Worm (Caenorhabditis elegans) whole organism, L4 larva: Measurements from ENCODE around the gene Y53G8AR.9.

Experiments
- F10B5.3 ChIP-seq: sonication (generic microtip); optimal IDR thresholded peaks from 2 replicates; lab custom pipeline; 2016; ENCODE audit warnings: mild to moderate bottlenecking, missing genetic modification characterization, missing compliant biosample characterization
- F37D6.2 ChIP-seq: sonication (generic microtip); optimal IDR thresholded peaks from 2 replicates; lab custom pipeline; 2016; ENCODE audit warnings: mild to moderate bottlenecking, missing genetic modification characterization, missing compliant biosample characterization
- F49E8.2 ChIP-seq: sonication (generic microtip); optimal IDR thresholded peaks from 2 replicates; lab custom pipeline; 2016; ENCODE audit warnings: missing compliant biosample characterization, mild to moderate bottlenecking, missing genetic modification characterization, borderline replicate concordance
- T20F7.1 ChIP-seq: fragments of 200-800 bp; sonication (Bioruptor generic); optimal IDR thresholded peaks from 2 replicates; lab custom pipeline; 2018; ENCODE audit warnings: mild to moderate bottlenecking, missing genetic modification characterization, missing compliant biosample characterization
- T26A8.4 ChIP-seq: fragments of 200-800 bp; sonication (Bioruptor generic); IDR thresholded peaks from 2 replicates; pipeline ENCODE4 v1.3.6; 2022; ENCODE audit warnings: missing genetic modification characterization, missing compliant biosample characterization
- Y105C5A.15 ChIP-seq: fragments of 200-800 bp; sonication (Bioruptor generic); IDR thresholded peaks from 2 replicates; pipeline ENCODE4 v1.3.6; 2022; ENCODE audit warnings: missing genetic modification characterization, missing compliant biosample characterization
- Y48G9A.11 ChIP-seq: fragments of 200-800 bp; sonication (Bioruptor generic); IDR thresholded peaks from 2 replicates; pipeline ENCODE4 v1.3.6; 2022; ENCODE audit warnings: missing genetic modification reagents, missing genetic modification characterization, missing compliant biosample characterization
- Y5F2A.4 ChIP-seq: fragments of 200-800 bp; sonication (Bioruptor generic); optimal IDR thresholded peaks from 2 replicates; lab custom pipeline; 2018; ENCODE audit warnings: mild to moderate bottlenecking, missing genetic modification characterization, missing compliant biosample characterization
- ZK546.5 ChIP-seq, 2 experiments: sonication (generic microtip); optimal IDR thresholded peaks; 2 replicates each; lab custom pipeline; 2017; ENCODE audit warnings: missing biosample characterization in 2 of 2, missing genetic modification characterization in 2 of 2
- aha-1 ChIP-seq: fragments of 150-350 bp; peaks from one replicate; lab custom pipeline; 2014; ENCODE audit warnings: missing biosample characterization, missing genetic modification characterization
- ama-1 ChIP-seq: fragments of 150-350 bp; optimal IDR thresholded peaks from 2 replicates; lab custom pipeline; 2014; ENCODE audit warnings: inconsistent platforms, mixed read lengths
- ceh-28 ChIP-seq: fragments of 150-350 bp; optimal IDR thresholded peaks from 2 replicates; lab custom pipeline; 2014; ENCODE audit warnings: missing biosample characterization, missing genetic modification reagents, missing genetic modification characterization
- ces-1 ChIP-seq: fragments of 150-350 bp; sonication (generic microtip); optimal IDR thresholded peaks from 4 replicates; lab custom pipeline; 2014; ENCODE audit warnings: missing biosample characterization, missing genetic modification reagents, missing genetic modification characterization
- cey-2 ChIP-seq: sonication (generic microtip); optimal IDR thresholded peaks from 3 replicates; lab custom pipeline; 2017; ENCODE audit warnings: missing genetic modification characterization, mild to moderate bottlenecking, missing compliant biosample characterization, antibody characterized with exemption, borderline replicate concordance; ENCODE audit not compliant: insufficient read depth
- daf-16 ChIP-seq, 3 experiments: sonication (generic microtip); optimal IDR thresholded peaks; 2 replicates each; lab custom pipeline; 2016 to 2017; ENCODE audit warnings: missing genetic modification characterization in 3 of 3, missing genetic modification reagents in 3 of 3, mild to moderate bottlenecking in 2 of 3, missing compliant biosample characterization in 2 of 3, missing biosample characterization in 1 of 3, moderate library complexity in 1 of 3
- dmd-6 ChIP-seq: fragments of 200-800 bp; sonication (Bioruptor generic); IDR thresholded peaks from 2 replicates; pipeline ENCODE4 v1.3.6; 2022; ENCODE audit warnings: missing genetic modification reagents, missing genetic modification characterization, missing compliant biosample characterization
- dmd-8 ChIP-seq: fragments of 200-800 bp; sonication (Bioruptor generic); IDR thresholded peaks from 2 replicates; pipeline ENCODE4 v1.3.6; 2022; ENCODE audit warnings: missing genetic modification characterization, missing compliant biosample characterization
- dpl-1 ChIP-seq: fragments of 150-350 bp; optimal IDR thresholded peaks from 2 replicates; lab custom pipeline; 2014; ENCODE audit warnings: missing biosample characterization, missing genetic modification reagents, missing genetic modification characterization
- dve-1 ChIP-seq: sonication (generic microtip); optimal IDR thresholded peaks from 2 replicates; lab custom pipeline; 2017; ENCODE audit warnings: antibody characterized with exemption, mild to moderate bottlenecking, missing genetic modification characterization, missing compliant biosample characterization; ENCODE audit not compliant: insufficient read depth
- egl-43 ChIP-seq: fragments of 200-800 bp; sonication (Bioruptor generic); IDR thresholded peaks from 2 replicates; pipeline ENCODE4 v1.3.6; 2022; ENCODE audit warnings: missing genetic modification reagents, missing genetic modification characterization, missing compliant biosample characterization
- fos-1 ChIP-seq: fragments of 150-350 bp; optimal IDR thresholded peaks from 2 replicates; lab custom pipeline; 2014; ENCODE audit warnings: missing biosample characterization, missing genetic modification characterization
- gei-8 ChIP-seq: fragments of 200-800 bp; sonication (Bioruptor generic); optimal IDR thresholded peaks from 2 replicates; lab custom pipeline; 2018; ENCODE audit warnings: mild to moderate bottlenecking, missing genetic modification characterization, missing compliant biosample characterization
- hif-1 ChIP-seq, 2 experiments: sonication (generic microtip); optimal IDR thresholded peaks; 2 replicates each; lab custom pipeline; 2016 to 2017; ENCODE audit warnings: missing compliant biosample characterization in 2 of 2, missing genetic modification characterization in 2 of 2, missing genetic modification reagents in 2 of 2, missing genotype in 2 of 2, mild to moderate bottlenecking in 1 of 2
- lin-1 ChIP-seq: fragments of 200-800 bp; sonication (Bioruptor generic); IDR thresholded peaks from 2 replicates; pipeline ENCODE4 v1.3.6; 2022; ENCODE audit warnings: missing genetic modification reagents, missing genetic modification characterization, missing compliant biosample characterization
- lin-29 ChIP-seq: fragments of 200-800 bp; sonication (Bioruptor generic); IDR thresholded peaks from 2 replicates; pipeline ENCODE4 v1.3.6; 2022; ENCODE audit warnings: missing genetic modification reagents, missing genetic modification characterization, missing compliant biosample characterization
- lin-38 ChIP-seq: fragments of 200-800 bp; sonication (Bioruptor generic); IDR thresholded peaks from 2 replicates; pipeline ENCODE4 v1.3.6; 2022; ENCODE audit warnings: missing genetic modification reagents, missing genetic modification characterization, missing compliant biosample characterization
- lin-39 ChIP-seq: fragments of 150-350 bp; optimal IDR thresholded peaks from 2 replicates; lab custom pipeline; 2014; ENCODE audit warnings: missing biosample characterization, missing genetic modification reagents, missing genetic modification characterization
- madf-5 ChIP-seq, 2 experiments: fragments of 200-800 bp; sonication (Bioruptor generic); IDR thresholded peaks; 2 replicates each; pipeline ENCODE4 v1.3.6; 2022; ENCODE audit warnings: missing compliant biosample characterization in 2 of 2, missing genetic modification characterization in 2 of 2
- mxl-3 ChIP-seq: fragments of 200-800 bp; sonication (Bioruptor generic); optimal IDR thresholded peaks from 2 replicates; lab custom pipeline; 2018; ENCODE audit warnings: mild to moderate bottlenecking, missing genetic modification characterization, missing compliant biosample characterization
- nhr-237 ChIP-seq: sonication (generic microtip); optimal IDR thresholded peaks from 2 replicates; lab custom pipeline; 2017; ENCODE audit warnings: missing biosample characterization, missing genetic modification characterization
- nhr-25 ChIP-seq: sonication (generic microtip); optimal IDR thresholded peaks from 2 replicates; lab custom pipeline; 2017; ENCODE audit warnings: missing genetic modification characterization, mild to moderate bottlenecking, missing compliant biosample characterization, antibody characterized with exemption, moderate library complexity, borderline replicate concordance; ENCODE audit not compliant: insufficient read depth
- nhr-28 ChIP-seq: fragments of 150-350 bp; optimal IDR thresholded peaks from 2 replicates; lab custom pipeline; 2014; ENCODE audit warnings: missing biosample characterization, missing genetic modification characterization
- nhr-41 ChIP-seq: fragments of 200-800 bp; sonication (Bioruptor generic); IDR thresholded peaks from 2 replicates; pipeline ENCODE4 v1.3.6; 2022; ENCODE audit warnings: missing genetic modification reagents, missing genetic modification characterization, missing compliant biosample characterization
- nhr-48 ChIP-seq: sonication (generic microtip); optimal IDR thresholded peaks from 2 replicates; lab custom pipeline; 2016; ENCODE audit warnings: mild to moderate bottlenecking, missing genetic modification characterization, missing compliant biosample characterization
- nhr-6 ChIP-seq: fragments of 150-350 bp; optimal IDR thresholded peaks from 2 replicates; lab custom pipeline; 2014; ENCODE audit warnings: missing biosample characterization, missing genetic modification characterization
- pha-4 ChIP-seq, 2 experiments: fragments of 150-350 bp in 1 of 2; fragments of 200-800 bp in 1 of 2; sonication (Bioruptor generic) in 1 of 2; IDR thresholded peaks in 1 of 2; optimal IDR thresholded peaks in 1 of 2; 2 replicates each; pipeline versions ENCODE4 v1.3.6 to Lab custom; 2014 to 2022; ENCODE audit warnings: missing genetic modification characterization in 2 of 2, missing genetic modification reagents in 2 of 2, missing biosample characterization in 1 of 2, missing compliant biosample characterization in 1 of 2
- php-3 ChIP-seq: fragments of 200-800 bp; sonication (Bioruptor generic); IDR thresholded peaks from 2 replicates; pipeline ENCODE4 v1.3.6; 2022; ENCODE audit warnings: missing genetic modification reagents, missing genetic modification characterization, missing compliant biosample characterization
- pqm-1 ChIP-seq: sonication (generic microtip); optimal IDR thresholded peaks from 2 replicates; lab custom pipeline; 2017; ENCODE audit warnings: missing biosample characterization, missing genetic modification characterization
- saeg-2 ChIP-seq: fragments of 200-800 bp; sonication (Bioruptor generic); IDR thresholded peaks from 2 replicates; pipeline ENCODE4 v1.3.6; 2022; ENCODE audit warnings: missing genetic modification reagents, missing genetic modification characterization, missing compliant biosample characterization
- sdz-12 ChIP-seq: fragments of 200-800 bp; sonication (Bioruptor generic); optimal IDR thresholded peaks from 2 replicates; lab custom pipeline; 2018; ENCODE audit warnings: mild to moderate bottlenecking, missing genetic modification characterization, missing compliant biosample characterization
- skn-1 ChIP-seq: fragments of 150-350 bp; optimal IDR thresholded peaks from 2 replicates; lab custom pipeline; 2014; ENCODE audit warnings: missing biosample characterization, missing genetic modification characterization
- snpc-1.2 ChIP-seq: fragments of 200-800 bp; sonication (Bioruptor generic); IDR thresholded peaks from 2 replicates; pipeline ENCODE4 v1.3.6; 2022; ENCODE audit warnings: missing genetic modification reagents, missing genetic modification characterization, missing compliant biosample characterization
- spr-1 ChIP-seq: sonication (generic microtip); optimal IDR thresholded peaks from 2 replicates; lab custom pipeline; 2016; ENCODE audit warnings: mild to moderate bottlenecking, missing genetic modification characterization, missing compliant biosample characterization
- unc-130 ChIP-seq: sonication (generic microtip); optimal IDR thresholded peaks from 2 replicates; lab custom pipeline; 2016; ENCODE audit warnings: missing genetic modification reagents, missing genetic modification characterization, missing compliant biosample characterization
- vab-7 ChIP-seq: fragments of 200-800 bp; sonication (Bioruptor generic); IDR thresholded peaks from 2 replicates; pipeline ENCODE4 v1.3.6; 2022; ENCODE audit warnings: missing genetic modification reagents, missing genetic modification characterization, missing compliant biosample characterization
- zag-1 ChIP-seq: fragments of 150-350 bp; optimal IDR thresholded peaks from 2 replicates; lab custom pipeline; 2014; ENCODE audit warnings: missing biosample characterization, missing genetic modification characterization
- zfp-2 ChIP-seq: sonication (generic microtip); optimal IDR thresholded peaks from 2 replicates; lab custom pipeline; 2016; ENCODE audit warnings: mild to moderate bottlenecking, missing genetic modification characterization, missing compliant biosample characterization
- zip-2 ChIP-seq: fragments of 150-350 bp; optimal IDR thresholded peaks from 2 replicates; lab custom pipeline; 2014; ENCODE audit warnings: missing biosample characterization, missing genetic modification characterization
- ztf-11 ChIP-seq: fragments of 150-350 bp; optimal IDR thresholded peaks from 2 replicates; lab custom pipeline; 2014; ENCODE audit warnings: missing biosample characterization, missing genetic modification characterization

Y53G8AR.9 gene

DNA sequence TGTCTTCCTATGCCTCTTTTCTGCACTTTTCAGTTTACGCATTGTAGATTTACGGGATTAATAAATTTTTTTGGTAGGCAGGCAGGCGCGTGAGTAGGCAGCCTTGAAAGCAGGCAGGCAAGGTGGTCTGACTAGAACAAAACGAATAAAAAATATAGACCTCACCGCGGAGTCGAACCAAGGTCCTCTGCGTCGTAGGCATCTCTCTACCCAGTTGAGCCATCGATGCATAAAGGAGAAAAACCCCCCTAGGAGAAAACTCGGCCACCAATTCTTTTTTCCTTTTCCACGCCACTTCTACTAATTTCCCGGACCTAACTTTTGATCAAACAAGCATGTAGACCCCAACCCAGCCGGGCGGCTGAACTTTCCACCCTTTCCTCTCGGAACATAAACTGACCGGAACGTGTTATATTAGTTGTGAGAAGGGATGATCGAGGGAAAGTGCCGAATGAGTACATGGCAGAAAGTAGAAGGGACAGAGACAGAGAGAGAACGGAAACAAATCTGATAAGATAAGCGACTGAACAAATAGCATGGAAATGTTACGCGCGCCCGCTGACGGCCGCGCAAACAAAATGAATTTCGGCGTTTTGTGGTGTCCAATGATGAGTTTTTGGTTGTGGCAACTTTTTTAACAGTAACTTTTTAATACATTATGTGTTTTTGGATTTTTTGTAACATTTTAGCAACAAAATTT lies 18.4 kb upstream of the Y53G8AR.9 start:
- TF ChIP-seq zag-1 (tag; lab: Kevin White, UChicago) (no peak), ZK546.5 (tag; optimal IDR thresholded peaks at IDR 0.05; lab: Kevin White, UChicago) (no peak), nhr-25 (tag; lab: Kevin White, UChicago) (no peak), nhr-41 (no peak), nhr-48 (tag; lab: Kevin White, UChicago) (peak; percentile 15), dmd-8 (GFP tag; lab: Robert Waterston, UW) (no peak), nhr-28 (tag; lab: Kevin White, UChicago) (peak; percentile 65), mxl-3 (GFP tag; lab: Kevin White, UChicago) (peak; percentile 55), pqm-1 (tag; lab: Kevin White, UChicago) (peak; percentile 18), F49E8.2 (tag; lab: Kevin White, UChicago) (no peak), saeg-2 (GFP tag; lab: Robert Waterston, UW) (no peak), Y105C5A.15 (GFP tag; lab: Robert Waterston, UW) (no peak), F10B5.3 (tag; lab: Kevin White, UChicago) (no peak), hif-1 (tag; optimal IDR thresholded peaks at IDR 0.05; lab: Kevin White, UChicago) (no peak), zfp-2 (tag; lab: Kevin White, UChicago) (no peak), dve-1 (tag; lab: Kevin White, UChicago) (peak; percentile 17), dmd-6 (GFP tag; lab: Robert Waterston, UW) (peak; percentile 30; the same call in 1 of the 2 replicates), lin-38 (GFP tag; lab: Robert Waterston, UW) (no peak), lin-29 (GFP tag; lab: Robert Waterston, UW) (no peak), T20F7.1 (GFP tag; lab: Kevin White, UChicago) (no peak), madf-5 (GFP tag; IDR thresholded peaks at IDR 0.05; lab: Robert Waterston, UW) (0 out of 4 replicates have a peak, but pooled peaks of 1 of the 2 experiments have one; percentile 54), php-3 (no peak), vab-7 (GFP tag; lab: Robert Waterston, UW) (no peak), fos-1 (tag; lab: Kevin White, UChicago) (no peak), spr-1 (tag; lab: Kevin White, UChicago) (no peak), skn-1 (tag; lab: Kevin White, UChicago) (no peak), ama-1 (lab: Kevin White, UChicago) (no peak), sdz-12 (no peak), Y48G9A.11 (GFP tag; lab: Robert Waterston, UW) (no peak), ztf-11 (tag; lab: Kevin White, UChicago) (no peak), T26A8.4 (GFP tag; lab: Robert Waterston, UW) (no peak), Y5F2A.4 (GFP tag; lab: Kevin White, UChicago) (no peak), unc-130 (GFP tag; lab: Kevin White, UChicago) (no peak), aha-1 (tag; lab: Kevin White, UChicago) (peak; percentile 68), F37D6.2 (tag; lab: Kevin White, UChicago) (no peak), nhr-6 (tag; lab: Kevin White, UChicago) (peak; percentile 2), daf-16 (GFP tag; optimal IDR thresholded peaks at IDR 0.05; lab: Kevin White, UChicago) (no peak), daf-16 (tag; optimal IDR thresholded peaks at IDR 0.05; lab: Kevin White, UChicago) (peak; percentile 20), ces-1 (GFP tag; lab: Kevin White, UChicago) (no peak), nhr-237 (tag; lab: Kevin White, UChicago) (no peak), lin-39 (tag; lab: Kevin White, UChicago) (no peak), gei-8 (GFP tag; lab: Kevin White, UChicago) (no peak), pha-4 (GFP tag; IDR thresholded peaks at IDR 0.05; lab: Robert Waterston, UW) (no peak), pha-4 (tag; optimal IDR thresholded peaks at IDR 0.05; lab: Kevin White, UChicago) (no peak), snpc-1.2 (GFP tag; lab: Robert Waterston, UW) (no peak), zip-2 (tag; lab: Kevin White, UChicago) (no peak), dpl-1 (GFP tag; lab: Kevin White, UChicago) (no peak), lin-1 (GFP tag; lab: Robert Waterston, UW) (no peak), cey-2 (tag; lab: Kevin White, UChicago) (no peak), ceh-28 (tag; lab: Kevin White, UChicago) (no peak), egl-43 (no peak)
